Fruit fly (Drosophila melanogaster): ENCODE results near the gene spn-A.

The spn-A gene

DNA sequence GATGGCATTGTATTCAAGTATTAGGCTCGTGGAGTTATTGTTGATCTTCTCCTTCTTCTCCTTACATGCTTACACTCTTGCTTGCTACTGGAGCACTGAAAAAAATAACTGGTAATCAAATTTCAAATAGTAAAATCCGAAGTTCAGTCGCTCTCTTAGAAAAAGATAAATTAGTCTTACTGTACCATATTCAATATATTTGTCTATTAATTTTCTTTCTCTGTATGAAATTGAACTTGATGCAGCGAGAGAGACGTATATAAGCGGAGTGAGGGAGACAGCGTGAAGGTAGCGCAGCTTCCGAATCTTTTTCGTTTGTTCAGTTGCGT is 5.3 kb upstream of the spn-A start (continued):
- TF ChIP-seq Tbp (GFP tag; optimal IDR thresholded peaks at IDR 0.05) (no peak), sug (tag; optimal IDR thresholded peaks at IDR 0.05) (peak; percentile 69), CG30431 (GFP tag; optimal IDR thresholded peaks at IDR 0.05) (peak; percentile 42), CTCF (GFP tag; optimal IDR thresholded peaks at IDR 0.05) (peak; percentile 48), CoRest (tag; optimal IDR thresholded peaks at IDR 0.05) (peak; percentile 70), Ssrp (tag; optimal IDR thresholded peaks at IDR 0.05) (peak; percentile 72), yki (optimal IDR thresholded peaks at IDR 0.05) (no peak), Sry-δ (GFP tag; optimal IDR thresholded peaks at IDR 0.05) (peak; percentile 52), knrl (GFP tag; IDR thresholded peaks at IDR 0.05; ENCODE audit: partially characterized antibody) (no peak), rib (GFP tag; IDR thresholded peaks at IDR 0.05) (peak; percentile 62; the same call in 1 of the 2 replicates), CG7745 (tag; optimal IDR thresholded peaks at IDR 0.05) (no peak), btn (GFP tag; optimal IDR thresholded peaks at IDR 0.05) (peak; percentile 77), B-H1 (GFP tag; IDR thresholded peaks at IDR 0.05) (peak; percentile 92), kni (GFP tag; optimal IDR thresholded peaks at IDR 0.05) (peak; percentile 49), CG3847 (GFP tag; IDR thresholded peaks at IDR 0.05) (peak; percentile 59), CG11247 (GFP tag; IDR thresholded peaks at IDR 0.05) (peak; percentile 85), CG2120 (GFP tag; optimal IDR thresholded peaks at IDR 0.05) (peak; percentile 48), gt (GFP tag; IDR thresholded peaks at IDR 0.05) (peak; percentile 77), CG13775 (GFP tag; optimal IDR thresholded peaks at IDR 0.05) (peak; percentile 33), bsh (GFP tag; optimal IDR thresholded peaks at IDR 0.05) (peak; percentile 34 to 85), ato (GFP tag; IDR thresholded peaks at IDR 0.05; ENCODE audit: partially characterized antibody) (no peak), CG12155 (GFP tag; optimal IDR thresholded peaks at IDR 0.05) (peak; percentile 52), CG33557 (GFP tag; optimal IDR thresholded peaks at IDR 0.05) (no peak), CG6272 (GFP tag; IDR thresholded peaks at IDR 0.05) (peak; percentile 72), ken (GFP tag; IDR thresholded peaks at IDR 0.05) (peak; percentile 93), tio (GFP tag; optimal IDR thresholded peaks at IDR 0.05) (peak; percentile 69), Myb (GFP tag; optimal IDR thresholded peaks at IDR 0.05) (peak; percentile 60), cad (GFP tag; optimal IDR thresholded peaks at IDR 0.05) (no peak), CG2889 (GFP tag; IDR thresholded peaks at IDR 0.05) (peak; percentile 79; the same call in 2 of the 3 replicates), zfh1 (GFP tag; IDR thresholded peaks at IDR 0.05) (peak; percentile 96), CG10274 (GFP tag; optimal IDR thresholded peaks at IDR 0.05) (peak; percentile 79), CG13894 (tag; optimal IDR thresholded peaks at IDR 0.05) (no peak), CG10431 (GFP tag; optimal IDR thresholded peaks at IDR 0.05) (peak; percentile 6), Dll (GFP tag; IDR thresholded peaks at IDR 0.05; ENCODE audit: partially characterized antibody) (no peak), corto (GFP tag; optimal IDR thresholded peaks at IDR 0.05) (peak; percentile 55), CG10462 (GFP tag; optimal IDR thresholded peaks at IDR 0.05) (peak; percentile 60), jumu (GFP tag; optimal IDR thresholded peaks at IDR 0.05) (peak; percentile 88), CG17359 (tag; optimal IDR thresholded peaks at IDR 0.05) (peak; percentile 98), CG12219 (GFP tag; optimal IDR thresholded peaks at IDR 0.05) (peak; percentile 64), CG15073 (GFP tag; optimal IDR thresholded peaks at IDR 0.05) (no peak), Opbp (GFP tag; IDR thresholded peaks at IDR 0.05; ENCODE audit: partially characterized antibody) (no peak), Ptx1 (GFP tag; IDR thresholded peaks at IDR 0.05) (peak; percentile 94), usp (GFP tag; optimal IDR thresholded peaks at IDR 0.05) (no peak), phol (tag; optimal IDR thresholded peaks at IDR 0.05) (peak; percentile 92), gsb-n (tag; optimal IDR thresholded peaks at IDR 0.05) (peak; percentile 92), tup (GFP tag; optimal IDR thresholded peaks at IDR 0.05) (peak; percentile 71), CkIIα-i1 (GFP tag; IDR thresholded peaks at IDR 0.05) (no peak), Gug (GFP tag; IDR thresholded peaks at IDR 0.05) (peak; percentile 83), dimm (GFP tag; IDR thresholded peaks at IDR 0.05) (peak; percentile 78), CG7372 (GFP tag; IDR thresholded peaks at IDR 0.05) (peak; percentile 76), CG18764 (GFP tag; optimal IDR thresholded peaks at IDR 0.05) (peak; percentile 79), ac (GFP tag; optimal IDR thresholded peaks at IDR 0.05) (no peak), CG1024 (GFP tag; IDR thresholded peaks at IDR 0.05) (peak; percentile 93)
